Worm (Caenorhabditis elegans) whole organism, young adult: ENCODE data around the gene F59E12.9.

Experiments
- F22D6.2 ChIP-seq: sonication (generic microtip); optimal IDR thresholded peaks from 2 replicates; lab custom pipeline; 2016; ENCODE audit warnings: mild to moderate bottlenecking, missing genetic modification characterization, missing compliant biosample characterization
- F52B5.7 ChIP-seq: sonication (generic microtip); optimal IDR thresholded peaks from 2 replicates; lab custom pipeline; 2016; ENCODE audit warnings: mild to moderate bottlenecking, missing genetic modification characterization, missing compliant biosample characterization
- ama-1 ChIP-seq, 3 experiments: fragments of 150-350 bp in 1 of 3; sonication (generic microtip) in 2 of 3; optimal IDR thresholded peaks; 2 replicates each; lab custom pipeline; 2014 to 2018; ENCODE audit warnings: missing biosample characterization in 2 of 3, missing genetic modification characterization in 2 of 3, missing genetic modification reagents in 2 of 3
- atf-7 ChIP-seq: sonication (generic microtip); optimal IDR thresholded peaks from 2 replicates; lab custom pipeline; 2017; ENCODE audit warnings: mild to moderate bottlenecking, missing genetic modification characterization, missing compliant biosample characterization
- cebp-2 ChIP-seq: fragments of 200-800 bp; sonication (Bioruptor generic); IDR thresholded peaks from 2 replicates; pipeline ENCODE4 v1.3.6; 2022; ENCODE audit warnings: missing genetic modification characterization, missing compliant biosample characterization
- egl-44 ChIP-seq: fragments of 200-800 bp; sonication (Bioruptor generic); IDR thresholded peaks from 2 replicates; pipeline ENCODE4 v1.3.6; 2022; ENCODE audit warnings: missing genetic modification reagents, missing genetic modification characterization, missing compliant biosample characterization
- him-1 ChIP-seq: sonication (generic microtip); optimal IDR thresholded peaks from 2 replicates; lab custom pipeline; 2016; ENCODE audit warnings: missing genotype, missing genetic modification reagents, missing genetic modification characterization, missing compliant biosample characterization
- pha-4 ChIP-seq: fragments of 150-350 bp; sonication (generic microtip); optimal IDR thresholded peaks from 2 replicates; lab custom pipeline; 2014; ENCODE audit warnings: missing biosample characterization, missing genetic modification reagents, missing genetic modification characterization
- sea-2 ChIP-seq: fragments of 200-800 bp; sonication (Bioruptor generic); IDR thresholded peaks from 2 replicates; pipeline ENCODE4 v1.3.6; 2022; ENCODE audit warnings: missing genetic modification characterization, missing compliant biosample characterization
- snpc-4 ChIP-seq, 5 experiments: fragments of 150-350 bp in 1 of 5; sonication (generic microtip) in 4 of 5; optimal IDR thresholded peaks; 2 replicates each; lab custom pipeline; 2014 to 2018; ENCODE audit warnings: missing genetic modification characterization in 5 of 5, missing biosample characterization in 3 of 5, antibody characterized with exemption in 2 of 5, mild to moderate bottlenecking in 2 of 5, missing compliant biosample characterization in 2 of 5, missing genotype in 2 of 5, moderate library complexity in 2 of 5, missing genetic modification reagents in 1 of 5
- somi-1 ChIP-seq: fragments of 200-800 bp; sonication (Bioruptor generic); optimal IDR thresholded peaks from 2 replicates; lab custom pipeline; 2018; ENCODE audit warnings: mild to moderate bottlenecking, missing genetic modification characterization, missing compliant biosample characterization
- tlf-1 ChIP-seq: fragments of 200-800 bp; sonication (Bioruptor generic); optimal IDR thresholded peaks from 2 replicates; lab custom pipeline; 2018; ENCODE audit warnings: mild to moderate bottlenecking, missing genetic modification characterization, missing compliant biosample characterization
- unc-62 ChIP-seq: fragments of 150-350 bp; optimal IDR thresholded peaks from 2 replicates; lab custom pipeline; 2014; ENCODE audit warnings: missing biosample characterization, missing genetic modification reagents, missing genetic modification characterization
- ztf-18 ChIP-seq: sonication (generic microtip); optimal IDR thresholded peaks from 2 replicates; lab custom pipeline; 2016; ENCODE audit warnings: missing genotype, mild to moderate bottlenecking, missing genetic modification characterization, missing compliant biosample characterization

DNA sequence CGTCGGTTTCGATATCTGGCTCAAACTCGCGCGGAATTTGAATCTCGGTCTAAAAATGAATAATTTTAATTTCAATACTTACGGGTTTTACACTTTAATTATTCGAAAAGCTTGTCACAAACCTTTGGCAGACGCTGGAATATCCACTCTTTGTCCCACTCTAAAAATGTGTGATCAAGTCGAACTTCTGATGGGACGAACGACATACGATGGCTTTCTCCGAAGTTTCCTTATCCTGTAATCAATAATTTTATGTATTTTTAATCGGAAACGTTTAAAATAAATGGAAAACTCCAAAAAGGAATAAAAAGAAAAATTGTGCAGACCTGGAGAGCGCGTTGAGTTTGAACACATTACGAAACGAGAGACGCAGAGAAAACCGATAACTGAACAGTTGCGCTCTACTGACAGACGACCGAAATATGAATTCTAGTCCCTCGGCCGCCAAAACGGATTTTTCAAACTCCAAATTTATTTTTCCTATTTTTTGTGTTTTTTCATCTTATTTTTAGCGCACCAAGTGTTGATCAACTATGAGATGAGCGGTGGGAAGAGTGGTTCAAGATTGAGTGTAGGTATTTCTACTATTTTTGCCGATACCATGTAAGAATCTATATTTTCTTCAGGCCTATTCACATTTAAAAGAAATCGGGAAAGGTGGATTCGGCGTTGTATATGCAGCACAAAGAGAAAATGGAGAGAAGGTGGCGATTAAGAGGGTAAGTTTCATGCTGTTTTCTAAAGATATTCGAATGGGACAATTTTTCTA lies 2.6 kb upstream of the F59E12.9 start, which contains the start of the genes sam-4, F59E12.17 and zyg-1:
- TF ChIP-seq F22D6.2 (tag; lab: Kevin White, UChicago), result no peak
- TF ChIP-seq ama-1 (optimal IDR thresholded peaks at IDR 0.05; lab: Kevin White, UChicago), result no peak
- no peak for TF ChIP-seq ama-1 (GFP tag; optimal IDR thresholded peaks at IDR 0.05; lab: Kevin White, UChicago)
- no peak for TF ChIP-seq cebp-2 (GFP tag; lab: Robert Waterston, UW)
- TF ChIP-seq unc-62, result no peak
- TF ChIP-seq tlf-1 (GFP tag; lab: Kevin White, UChicago), result no peak
- peak; percentile 39 for TF ChIP-seq ztf-18
- TF ChIP-seq pha-4, result no peak
- TF ChIP-seq snpc-4 (GFP tag; optimal IDR thresholded peaks at IDR 0.05; lab: Kevin White, UChicago), result no peak
- peak; percentile 13 to 46 (median 32) for TF ChIP-seq snpc-4 (tag; optimal IDR thresholded peaks at IDR 0.05; lab: Kevin White, UChicago)
- no peak for TF ChIP-seq somi-1
- no peak for TF ChIP-seq atf-7 (tag; lab: Kevin White, UChicago)
- TF ChIP-seq sea-2 (GFP tag; lab: Robert Waterston, UW), result no peak
- TF ChIP-seq egl-44 (GFP tag; lab: Robert Waterston, UW), result 0 out of 2 replicates have a peak, but pooled peaks have one; percentile 23
- TF ChIP-seq F52B5.7 (tag; lab: Kevin White, UChicago), result no peak
- TF ChIP-seq him-1 (tag; lab: Kevin White, UChicago), result no peak
